Fruit fly (Drosophila melanogaster) whole organism, wandering third instar larva: Measurements from ENCODE around the gene Gr2a.

Experiments
- CrebA ChIP-seq: fragments of 200-800 bp; sonication (Bioruptor generic); optimal IDR thresholded peaks from 2 replicates; lab custom pipeline; 2016; ENCODE audit warnings: missing biosample characterization, mild to moderate bottlenecking, missing genetic modification characterization, borderline replicate concordance
- Hr83 ChIP-seq: fragments of 200-300 bp; sonication (Bioruptor generic); optimal IDR thresholded peaks from 2 replicates; lab custom pipeline; 2016; ENCODE audit warnings: missing biosample characterization, mild to moderate bottlenecking, missing genetic modification characterization, moderate library complexity; ENCODE audit not compliant: poor library complexity, severe bottlenecking
- Mio ChIP-seq: sonication (Bioruptor generic); optimal IDR thresholded peaks from 2 replicates; lab custom pipeline; 2016; ENCODE audit warnings: missing biosample characterization, missing genetic modification characterization
- OdsH ChIP-seq: fragments of 200-800 bp; sonication (Bioruptor generic); optimal IDR thresholded peaks from 2 replicates; lab custom pipeline; 2016; ENCODE audit warnings: missing biosample characterization, mild to moderate bottlenecking, missing genetic modification characterization
- br ChIP-seq: fragments of 200-800 bp; sonication (Bioruptor generic); optimal IDR thresholded peaks from 2 replicates; lab custom pipeline; 2016; ENCODE audit warnings: missing biosample characterization, missing genetic modification characterization
- h ChIP-seq: fragments of 200-800 bp; sonication (Bioruptor generic); optimal IDR thresholded peaks from 3 replicates; lab custom pipeline; 2016; ENCODE audit warnings: missing biosample characterization, mild to moderate bottlenecking, missing genetic modification characterization

dm6 chrX:1478276-1479122, 26.3 kb downstream of the Gr2a start, which contains the start of gene rush:
- TF ChIP-seq h = peak; percentile 21
- TF ChIP-seq OdsH (GFP tag; lab: Kevin White, UChicago) = no peak
- TF ChIP-seq Mio (GFP tag; lab: Kevin White, UChicago) = no peak
- peak; percentile 9 for TF ChIP-seq Hr83 (GFP tag; lab: Kevin White, UChicago)
- peak; percentile 23 for TF ChIP-seq br
- no peak for TF ChIP-seq CrebA (GFP tag; lab: Kevin White, UChicago)
